Worm (Caenorhabditis elegans) whole organism, L4 larva: ENCODE data around the gene srg-40.

Source experiments
- ZK546.5 ChIP-seq, 2 experiments: sonication (generic microtip); optimal IDR thresholded peaks; 2 replicates each; lab custom pipeline; 2017; ENCODE audit warnings: missing biosample characterization in 2 of 2, missing genetic modification characterization in 2 of 2
- lin-15B ChIP-seq: fragments of 150-350 bp; sonication (generic microtip); optimal IDR thresholded peaks from 3 replicates; lab custom pipeline; 2014; ENCODE audit warnings: missing biosample characterization, missing genetic modification characterization
- lsy-2 ChIP-seq, 2 experiments: fragments of 150-350 bp in 1 of 2; sonication (generic microtip) in 1 of 2; optimal IDR thresholded peaks; 2 replicates each; lab custom pipeline; 2014 to 2017; ENCODE audit warnings: missing biosample characterization in 2 of 2, missing genetic modification characterization in 2 of 2
- pha-4 ChIP-seq, 2 experiments: fragments of 150-350 bp in 1 of 2; fragments of 200-800 bp in 1 of 2; sonication (Bioruptor generic) in 1 of 2; IDR thresholded peaks in 1 of 2; optimal IDR thresholded peaks in 1 of 2; 2 replicates each; pipeline versions ENCODE4 v1.3.6 to Lab custom; 2014 to 2022; ENCODE audit warnings: missing genetic modification characterization in 2 of 2, missing genetic modification reagents in 2 of 2, missing biosample characterization in 1 of 2, missing compliant biosample characterization in 1 of 2
- unc-130 ChIP-seq: sonication (generic microtip); optimal IDR thresholded peaks from 2 replicates; lab custom pipeline; 2016; ENCODE audit warnings: missing genetic modification reagents, missing genetic modification characterization, missing compliant biosample characterization

- TF ChIP-seq ZK546.5 (tag; optimal IDR thresholded peaks at IDR 0.05; lab: Kevin White, UChicago) (no peak), lsy-2 (tag; optimal IDR thresholded peaks at IDR 0.05; lab: Kevin White, UChicago) (no peak), lin-15B (tag; lab: Kevin White, UChicago) (no peak), pha-4 (GFP tag; IDR thresholded peaks at IDR 0.05; lab: Robert Waterston, UW) (no peak), pha-4 (tag; optimal IDR thresholded peaks at IDR 0.05; lab: Kevin White, UChicago) (no peak), unc-130 (GFP tag; lab: Kevin White, UChicago) (no peak)
Measured at ce11 chrV:11180951-11181350, 16.6 kb upstream of the srg-40 start.
